Worm (Caenorhabditis elegans) whole organism, L4 larva: ENCODE data around the gene R11D1.3.
A peak's percentile ranks its signal among the peaks of the same experiment; 100 is the strongest.

Source experiments
- D1046.2 ChIP-seq: fragments of 200-800 bp; sonication (Bioruptor generic); IDR thresholded peaks from 2 replicates; pipeline ENCODE4 v1.3.6; 2022; ENCODE audit warnings: missing genetic modification characterization, missing compliant biosample characterization
- F10B5.3 ChIP-seq: sonication (generic microtip); optimal IDR thresholded peaks from 2 replicates; lab custom pipeline; 2016; ENCODE audit warnings: mild to moderate bottlenecking, missing genetic modification characterization, missing compliant biosample characterization
- F26F4.8 ChIP-seq: fragments of 200-800 bp; sonication (Bioruptor generic); conservative IDR thresholded peaks from 2 replicates; pipeline ENCODE4 v1.3.6; 2022; ENCODE audit warnings: missing genetic modification characterization, missing compliant biosample characterization
- Y75B8A.6 ChIP-seq: fragments of 200-800 bp; sonication (Bioruptor generic); IDR thresholded peaks from 2 replicates; pipeline ENCODE4 v1.3.6; 2022; ENCODE audit warnings: missing genetic modification reagents, missing genetic modification characterization, missing compliant biosample characterization
- ZK337.2 ChIP-seq: fragments of 200-800 bp; sonication (Bioruptor generic); IDR thresholded peaks from 2 replicates; pipeline ENCODE4 v1.3.6; 2022; ENCODE audit warnings: missing genetic modification reagents, missing genetic modification characterization, missing compliant biosample characterization
- ZK546.5 ChIP-seq, 2 experiments: sonication (generic microtip); optimal IDR thresholded peaks; 2 replicates each; lab custom pipeline; 2017; ENCODE audit warnings: missing biosample characterization in 2 of 2, missing genetic modification characterization in 2 of 2
- aha-1 ChIP-seq: fragments of 150-350 bp; peaks from one replicate; lab custom pipeline; 2014; ENCODE audit warnings: missing biosample characterization, missing genetic modification characterization
- aly-2 ChIP-seq: sonication (generic microtip); optimal IDR thresholded peaks from 2 replicates; lab custom pipeline; 2018; ENCODE audit warnings: missing biosample characterization, missing genetic modification characterization
- ceh-20 ChIP-seq: fragments of 200-800 bp; sonication (Bioruptor generic); IDR thresholded peaks from 2 replicates; pipeline ENCODE4 v1.3.6; 2022; ENCODE audit warnings: missing genetic modification reagents, missing genetic modification characterization, missing compliant biosample characterization
- ces-1 ChIP-seq: fragments of 150-350 bp; sonication (generic microtip); optimal IDR thresholded peaks from 4 replicates; lab custom pipeline; 2014; ENCODE audit warnings: missing biosample characterization, missing genetic modification reagents, missing genetic modification characterization
- cey-2 ChIP-seq: sonication (generic microtip); optimal IDR thresholded peaks from 3 replicates; lab custom pipeline; 2017; ENCODE audit warnings: missing genetic modification characterization, mild to moderate bottlenecking, missing compliant biosample characterization, antibody characterized with exemption, borderline replicate concordance; ENCODE audit not compliant: insufficient read depth
- ctbp-1 ChIP-seq: fragments of 200-800 bp; sonication (Bioruptor generic); IDR thresholded peaks from 2 replicates; pipeline ENCODE4 v1.3.6; 2022; ENCODE audit warnings: missing genetic modification reagents, missing genetic modification characterization, missing compliant biosample characterization
- daf-12 ChIP-seq: fragments of 150-350 bp; optimal IDR thresholded peaks from 2 replicates; lab custom pipeline; 2014; ENCODE audit warnings: missing biosample characterization, missing genetic modification reagents, missing genetic modification characterization
- daf-16 ChIP-seq, 3 experiments: sonication (generic microtip); optimal IDR thresholded peaks; 2 replicates each; lab custom pipeline; 2016 to 2017; ENCODE audit warnings: missing genetic modification characterization in 3 of 3, missing genetic modification reagents in 3 of 3, mild to moderate bottlenecking in 2 of 3, missing compliant biosample characterization in 2 of 3, missing biosample characterization in 1 of 3, moderate library complexity in 1 of 3
- duxl-1 ChIP-seq: sonication (generic microtip); optimal IDR thresholded peaks from 2 replicates; lab custom pipeline; 2016; ENCODE audit warnings: mild to moderate bottlenecking, missing genetic modification characterization, moderate library complexity, missing compliant biosample characterization; ENCODE audit not compliant: poor library complexity
- egl-43 ChIP-seq: fragments of 200-800 bp; sonication (Bioruptor generic); IDR thresholded peaks from 2 replicates; pipeline ENCODE4 v1.3.6; 2022; ENCODE audit warnings: missing genetic modification reagents, missing genetic modification characterization, missing compliant biosample characterization
- fos-1 ChIP-seq: fragments of 150-350 bp; optimal IDR thresholded peaks from 2 replicates; lab custom pipeline; 2014; ENCODE audit warnings: missing biosample characterization, missing genetic modification characterization
- hif-1 ChIP-seq, 2 experiments: sonication (generic microtip); optimal IDR thresholded peaks; 2 replicates each; lab custom pipeline; 2016 to 2017; ENCODE audit warnings: missing compliant biosample characterization in 2 of 2, missing genetic modification characterization in 2 of 2, missing genetic modification reagents in 2 of 2, missing genotype in 2 of 2, mild to moderate bottlenecking in 1 of 2
- hlh-30 ChIP-seq: sonication (generic microtip); optimal IDR thresholded peaks from 2 replicates; lab custom pipeline; 2017; ENCODE audit warnings: antibody characterized with exemption, mild to moderate bottlenecking, missing genetic modification characterization, missing compliant biosample characterization; ENCODE audit not compliant: insufficient read depth
- lin-13 ChIP-seq: fragments of 150-350 bp; optimal IDR thresholded peaks from 2 replicates; lab custom pipeline; 2014; ENCODE audit warnings: missing biosample characterization, missing genetic modification reagents, missing genetic modification characterization
- lin-38 ChIP-seq: fragments of 200-800 bp; sonication (Bioruptor generic); IDR thresholded peaks from 2 replicates; pipeline ENCODE4 v1.3.6; 2022; ENCODE audit warnings: missing genetic modification reagents, missing genetic modification characterization, missing compliant biosample characterization
- lir-3 ChIP-seq: sonication (generic microtip); optimal IDR thresholded peaks from 2 replicates; lab custom pipeline; 2016; ENCODE audit warnings: mild to moderate bottlenecking, missing genetic modification characterization, missing compliant biosample characterization
- lsy-2 ChIP-seq, 2 experiments: fragments of 150-350 bp in 1 of 2; sonication (generic microtip) in 1 of 2; optimal IDR thresholded peaks; 2 replicates each; lab custom pipeline; 2014 to 2017; ENCODE audit warnings: missing biosample characterization in 2 of 2, missing genetic modification characterization in 2 of 2
- madf-5 ChIP-seq, 2 experiments: fragments of 200-800 bp; sonication (Bioruptor generic); IDR thresholded peaks; 2 replicates each; pipeline ENCODE4 v1.3.6; 2022; ENCODE audit warnings: missing compliant biosample characterization in 2 of 2, missing genetic modification characterization in 2 of 2
- mdl-1 ChIP-seq, 2 experiments: fragments of 150-350 bp in 1 of 2; sonication (generic microtip) in 1 of 2; optimal IDR thresholded peaks; 2 replicates each; lab custom pipeline; 2014 to 2017; ENCODE audit warnings: missing biosample characterization in 2 of 2, missing genetic modification characterization in 2 of 2
- mxl-2 ChIP-seq: fragments of 200-800 bp; sonication (Bioruptor generic); conservative IDR thresholded peaks from 2 replicates; pipeline ENCODE4 v1.3.6; 2022; ENCODE audit warnings: missing genetic modification reagents, missing genetic modification characterization, missing compliant biosample characterization
- nhr-11 ChIP-seq: fragments of 150-350 bp; optimal IDR thresholded peaks from 2 replicates; lab custom pipeline; 2014; ENCODE audit warnings: missing biosample characterization, missing genetic modification characterization
- nhr-28 ChIP-seq: fragments of 150-350 bp; optimal IDR thresholded peaks from 2 replicates; lab custom pipeline; 2014; ENCODE audit warnings: missing biosample characterization, missing genetic modification characterization
- nhr-41 ChIP-seq: fragments of 200-800 bp; sonication (Bioruptor generic); IDR thresholded peaks from 2 replicates; pipeline ENCODE4 v1.3.6; 2022; ENCODE audit warnings: missing genetic modification reagents, missing genetic modification characterization, missing compliant biosample characterization
- nhr-6 ChIP-seq: fragments of 150-350 bp; optimal IDR thresholded peaks from 2 replicates; lab custom pipeline; 2014; ENCODE audit warnings: missing biosample characterization, missing genetic modification characterization
- nhr-76 ChIP-seq: fragments of 150-350 bp; optimal IDR thresholded peaks from 2 replicates; lab custom pipeline; 2014; ENCODE audit warnings: missing biosample characterization, missing genetic modification characterization
- nhr-77 ChIP-seq: fragments of 150-350 bp; optimal IDR thresholded peaks from 2 replicates; lab custom pipeline; 2014; ENCODE audit warnings: missing biosample characterization, missing genetic modification characterization
- pha-4 ChIP-seq, 2 experiments: fragments of 150-350 bp in 1 of 2; fragments of 200-800 bp in 1 of 2; sonication (Bioruptor generic) in 1 of 2; IDR thresholded peaks in 1 of 2; optimal IDR thresholded peaks in 1 of 2; 2 replicates each; pipeline versions ENCODE4 v1.3.6 to Lab custom; 2014 to 2022; ENCODE audit warnings: missing genetic modification characterization in 2 of 2, missing genetic modification reagents in 2 of 2, missing biosample characterization in 1 of 2, missing compliant biosample characterization in 1 of 2
- rbr-2 ChIP-seq: sonication (generic microtip); optimal IDR thresholded peaks from 2 replicates; lab custom pipeline; 2016; ENCODE audit warnings: missing genotype, missing genetic modification characterization, missing compliant biosample characterization
- snpc-1.2 ChIP-seq: fragments of 200-800 bp; sonication (Bioruptor generic); IDR thresholded peaks from 2 replicates; pipeline ENCODE4 v1.3.6; 2022; ENCODE audit warnings: missing genetic modification reagents, missing genetic modification characterization, missing compliant biosample characterization
- snpc-4 ChIP-seq: fragments of 150-350 bp; optimal IDR thresholded peaks from 2 replicates; lab custom pipeline; 2014; ENCODE audit warnings: missing biosample characterization, missing genetic modification characterization
- spr-3 ChIP-seq: fragments of 200-800 bp; sonication (Bioruptor generic); optimal IDR thresholded peaks from 2 replicates; lab custom pipeline; 2018; ENCODE audit warnings: mild to moderate bottlenecking, missing genetic modification characterization, missing compliant biosample characterization
- tra-1 ChIP-seq: fragments of 200-800 bp; sonication (Bioruptor generic); IDR thresholded peaks from 2 replicates; pipeline ENCODE4 v1.3.6; 2022; ENCODE audit warnings: missing genetic modification reagents, missing genetic modification characterization, missing compliant biosample characterization
- unc-62 ChIP-seq, 3 experiments: fragments of 150-350 bp in 1 of 3; sonication (generic microtip); optimal IDR thresholded peaks in 2 of 3; peaks in 1 of 3; 1 replicate in 1 of 3; 2 replicates in 2 of 3; lab custom pipeline; 2014 to 2017; ENCODE audit warnings: missing biosample characterization in 3 of 3, missing genetic modification characterization in 3 of 3, missing genetic modification reagents in 3 of 3, missing genotype in 1 of 3
- vab-7 ChIP-seq: fragments of 200-800 bp; sonication (Bioruptor generic); IDR thresholded peaks from 2 replicates; pipeline ENCODE4 v1.3.6; 2022; ENCODE audit warnings: missing genetic modification reagents, missing genetic modification characterization, missing compliant biosample characterization
- zip-11 ChIP-seq: fragments of 200-800 bp; sonication (Bioruptor generic); IDR thresholded peaks from 2 replicates; pipeline ENCODE4 v1.3.6; 2022; ENCODE audit warnings: missing genetic modification characterization, missing compliant biosample characterization
- ztf-11 ChIP-seq: fragments of 150-350 bp; optimal IDR thresholded peaks from 2 replicates; lab custom pipeline; 2014; ENCODE audit warnings: missing biosample characterization, missing genetic modification characterization

The R11D1.3 gene

ce11 chrV:12708305-12708704, 3.6 kb downstream of the R11D1.3 start, which contains the start of gene R11D1.2:
R11D1.2 (plus strand) TSS chrV:12708605.
- TF ChIP-seq nhr-76 = no peak
- no peak for TF ChIP-seq D1046.2
- no peak for TF ChIP-seq lir-3
- TF ChIP-seq daf-12 (tag; lab: Kevin White, UChicago) = no peak
- no peak for TF ChIP-seq ctbp-1 (GFP tag; lab: Robert Waterston, UW)
- no peak for TF ChIP-seq mxl-2 (GFP tag; lab: Robert Waterston, UW)
- no peak for TF ChIP-seq spr-3
- no peak for TF ChIP-seq lsy-2 (tag; optimal IDR thresholded peaks at IDR 0.05; lab: Kevin White, UChicago)
- no peak for TF ChIP-seq cey-2 (tag; lab: Kevin White, UChicago)

ce11 chrV:12706511-12706910, 5.4 kb downstream of the R11D1.3 start:
- TF ChIP-seq ZK546.5 (tag; optimal IDR thresholded peaks at IDR 0.05; lab: Kevin White, UChicago) = no peak
- peak; percentile 80 for TF ChIP-seq aha-1

- TF ChIP-seq unc-62 (GFP tag; optimal IDR thresholded peaks at IDR 0.05 in 1 of 2; lab: Kevin White, UChicago) = peak in 1 of 2 experiments; percentile 34
- TF ChIP-seq unc-62 (tag; optimal IDR thresholded peaks at IDR 0.05; lab: Kevin White, UChicago) = no peak
- TF ChIP-seq nhr-41 = no peak
- no peak for TF ChIP-seq nhr-77 (tag; lab: Kevin White, UChicago)
Observed at ce11 chrV:12704077-12704476, 7.8 kb downstream of the R11D1.3 start, which contains the start of gene R11D1.1. R11D1.1 (plus strand) TSS chrV:12704377.

- peak; percentile 44 for TF ChIP-seq ces-1 (GFP tag; lab: Kevin White, UChicago)
- no peak for TF ChIP-seq ztf-11 (tag; lab: Kevin White, UChicago)
Observed at ce11 chrV:12701613-12702012, 10.3 kb downstream of the R11D1.3 start.

- TF ChIP-seq aly-2 (tag; lab: Kevin White, UChicago) = no peak
- TF ChIP-seq nhr-11 (tag; lab: Kevin White, UChicago) = peak; percentile 52
- no peak for TF ChIP-seq ceh-20 (GFP tag; lab: Robert Waterston, UW)
- TF ChIP-seq lin-13 (GFP tag; lab: Kevin White, UChicago) = no peak
- no peak for TF ChIP-seq F10B5.3 (tag; lab: Kevin White, UChicago)
- peak; percentile 0 for TF ChIP-seq rbr-2
- TF ChIP-seq zip-11 (GFP tag; lab: Robert Waterston, UW) = no peak
- no peak for TF ChIP-seq mxl-2 (GFP tag; lab: Robert Waterston, UW)
- peak; percentile 49 for TF ChIP-seq lin-38 (GFP tag; lab: Robert Waterston, UW)
- TF ChIP-seq egl-43 = no peak
- no peak for TF ChIP-seq tra-1 (GFP tag; lab: Robert Waterston, UW)
- no peak for TF ChIP-seq ZK337.2 (GFP tag; lab: Robert Waterston, UW)
- no peak for TF ChIP-seq duxl-1 (tag; lab: Kevin White, UChicago)
- no peak for TF ChIP-seq fos-1 (tag; lab: Kevin White, UChicago)
- no peak for TF ChIP-seq hif-1 (tag; optimal IDR thresholded peaks at IDR 0.05; lab: Kevin White, UChicago)
- no peak for TF ChIP-seq snpc-4
- TF ChIP-seq daf-12 (tag; lab: Kevin White, UChicago) = no peak
- TF ChIP-seq hlh-30 (tag; lab: Kevin White, UChicago) = peak; percentile 74
- peak in 1 of 2 experiments; percentile 47 for TF ChIP-seq lsy-2 (tag; optimal IDR thresholded peaks at IDR 0.05; lab: Kevin White, UChicago)
- no peak for TF ChIP-seq F26F4.8 (GFP tag; lab: Robert Waterston, UW)
- TF ChIP-seq pha-4 (GFP tag; IDR thresholded peaks at IDR 0.05; lab: Robert Waterston, UW) = no peak
- TF ChIP-seq pha-4 (tag; optimal IDR thresholded peaks at IDR 0.05; lab: Kevin White, UChicago) = no peak
- no peak for TF ChIP-seq daf-16 (GFP tag; optimal IDR thresholded peaks at IDR 0.05; lab: Kevin White, UChicago)
- TF ChIP-seq daf-16 (tag; optimal IDR thresholded peaks at IDR 0.05; lab: Kevin White, UChicago) = peak; percentile 39
- TF ChIP-seq nhr-6 (tag; lab: Kevin White, UChicago) = peak; percentile 30
- TF ChIP-seq mdl-1 (tag; optimal IDR thresholded peaks at IDR 0.05; lab: Kevin White, UChicago) = no peak
- no peak for TF ChIP-seq vab-7 (GFP tag; lab: Robert Waterston, UW)
- no peak for TF ChIP-seq snpc-1.2
- TF ChIP-seq Y75B8A.6 = no peak
- no peak for TF ChIP-seq nhr-76
- no peak for TF ChIP-seq nhr-28 (tag; lab: Kevin White, UChicago)
- TF ChIP-seq madf-5 (GFP tag; IDR thresholded peaks at IDR 0.05; lab: Robert Waterston, UW) = no peak
Observed at ce11 chrV:12697364-12697901, 14.5 kb downstream of the R11D1.3 start, which contains the start of gene istr-1. istr-1 (plus strand) TSS chrV:12697858.
